Fruit fly (Drosophila melanogaster): ENCODE data around the gene CG12948.

dm6 chr3R:9791177-9791806, 43.7 kb upstream of the CG12948 start, which contains the start of the genes CG12945 and CG8507:
- TF ChIP-seq brk (GFP tag; optimal IDR thresholded peaks at IDR 0.05) (no peak), pan (optimal IDR thresholded peaks at IDR 0.05) (no peak), h (GFP tag; optimal IDR thresholded peaks at IDR 0.05) (peak; percentile 65), OdsH (GFP tag; optimal IDR thresholded peaks at IDR 0.05) (peak; percentile 23), Hr78 (GFP tag; optimal IDR thresholded peaks at IDR 0.05) (no peak), Vsx2 (GFP tag; optimal IDR thresholded peaks at IDR 0.05; ENCODE audit: partially characterized antibody) (no peak), Sp1 (GFP tag; optimal IDR thresholded peaks at IDR 0.05) (peak; percentile 68), usp (GFP tag; optimal IDR thresholded peaks at IDR 0.05) (no peak), N (GFP tag; optimal IDR thresholded peaks at IDR 0.05) (no peak), Abd-B (GFP tag; optimal IDR thresholded peaks at IDR 0.05) (no peak), lola (GFP tag; optimal IDR thresholded peaks at IDR 0.05) (no peak), Rel (GFP tag; optimal IDR thresholded peaks at IDR 0.05) (no peak), Rel (tag; optimal IDR thresholded peaks at IDR 0.05) (peak; percentile 94)
